Worm (Caenorhabditis elegans) whole organism, L3 larva: ENCODE data around the gene C14A4.12.

ENCODE experiments used
- R02D3.7 ChIP-seq: fragments of 150-350 bp; optimal IDR thresholded peaks from 2 replicates; lab custom pipeline; 2014; ENCODE audit warnings: missing biosample characterization, missing genetic modification characterization
- ZK546.5 ChIP-seq: sonication (generic microtip); optimal IDR thresholded peaks from 2 replicates; lab custom pipeline; 2017; ENCODE audit warnings: missing biosample characterization, missing genetic modification characterization
- ama-1 ChIP-seq: fragments of 150-350 bp; optimal IDR thresholded peaks from 2 replicates; lab custom pipeline; 2018
- ceh-16 ChIP-seq: sonication (generic microtip); optimal IDR thresholded peaks from 2 replicates; lab custom pipeline; 2017; ENCODE audit warnings: missing biosample characterization, missing genetic modification characterization
- ceh-28 ChIP-seq: fragments of 150-350 bp; optimal IDR thresholded peaks from 2 replicates; lab custom pipeline; 2014; ENCODE audit warnings: missing biosample characterization, missing genetic modification reagents, missing genetic modification characterization
- ceh-82 ChIP-seq: fragments of 150-350 bp; optimal IDR thresholded peaks from 2 replicates; lab custom pipeline; 2014; ENCODE audit warnings: missing biosample characterization, missing genetic modification characterization
- ceh-9 ChIP-seq: sonication (generic microtip); optimal IDR thresholded peaks from 2 replicates; lab custom pipeline; 2018; ENCODE audit warnings: missing biosample characterization, missing genetic modification characterization
- daf-12 ChIP-seq: fragments of 150-350 bp; optimal IDR thresholded peaks from 2 replicates; lab custom pipeline; 2014; ENCODE audit warnings: missing biosample characterization, missing genetic modification reagents, missing genetic modification characterization
- elt-1 ChIP-seq: fragments of 150-350 bp; optimal IDR thresholded peaks from 2 replicates; lab custom pipeline; 2014; ENCODE audit warnings: missing biosample characterization, missing genetic modification characterization
- elt-2 ChIP-seq: sonication (generic microtip); optimal IDR thresholded peaks from 2 replicates; lab custom pipeline; 2016; ENCODE audit warnings: missing genetic modification reagents, mild to moderate bottlenecking, missing genetic modification characterization, missing compliant biosample characterization
- elt-3 ChIP-seq, 3 experiments: fragments of 150-350 bp in 1 of 3; sonication (generic microtip) in 2 of 3; optimal IDR thresholded peaks; 2 replicates in 2 of 3; 4 replicates in 1 of 3; lab custom pipeline; 2014 to 2017; ENCODE audit warnings: missing biosample characterization in 3 of 3, missing genetic modification characterization in 3 of 3
- fkh-10 ChIP-seq: sonication (generic microtip); optimal IDR thresholded peaks from 2 replicates; lab custom pipeline; 2017; ENCODE audit warnings: missing biosample characterization, missing genetic modification reagents, missing genetic modification characterization
- fkh-2 ChIP-seq: fragments of 150-350 bp; optimal IDR thresholded peaks from 2 replicates; lab custom pipeline; 2014; ENCODE audit warnings: missing biosample characterization, missing genetic modification reagents, missing genetic modification characterization
- fos-1 ChIP-seq: fragments of 150-350 bp; optimal IDR thresholded peaks from 2 replicates; lab custom pipeline; 2014; ENCODE audit warnings: missing biosample characterization, missing genetic modification characterization
- hmg-11 ChIP-seq: sonication (generic microtip); optimal IDR thresholded peaks from 2 replicates; lab custom pipeline; 2016; ENCODE audit warnings: missing genetic modification characterization, missing compliant biosample characterization
- lin-15B ChIP-seq: fragments of 150-350 bp; optimal IDR thresholded peaks from 2 replicates; lab custom pipeline; 2014; ENCODE audit warnings: missing biosample characterization, missing genetic modification characterization
- lin-39 ChIP-seq: fragments of 150-350 bp; optimal IDR thresholded peaks from 2 replicates; lab custom pipeline; 2018; ENCODE audit warnings: missing biosample characterization, missing genetic modification reagents, missing genetic modification characterization
- mdl-1 ChIP-seq: fragments of 150-350 bp; optimal IDR thresholded peaks from 2 replicates; lab custom pipeline; 2014; ENCODE audit warnings: missing biosample characterization, missing genetic modification characterization
- nhr-12 ChIP-seq: fragments of 150-350 bp; optimal IDR thresholded peaks from 2 replicates; lab custom pipeline; 2014; ENCODE audit warnings: missing biosample characterization, missing genetic modification characterization
- nhr-25 ChIP-seq: sonication (generic microtip); optimal IDR thresholded peaks from 2 replicates; lab custom pipeline; 2017; ENCODE audit warnings: missing biosample characterization, missing genetic modification characterization
- nhr-28 ChIP-seq: fragments of 150-350 bp; optimal IDR thresholded peaks from 2 replicates; lab custom pipeline; 2014; ENCODE audit warnings: missing biosample characterization, missing genetic modification characterization
- nhr-43 ChIP-seq: sonication (generic microtip); optimal IDR thresholded peaks from 2 replicates; lab custom pipeline; 2016; ENCODE audit warnings: mild to moderate bottlenecking, missing genetic modification characterization, missing compliant biosample characterization; ENCODE audit not compliant: poor library complexity, severe bottlenecking
- nhr-67 ChIP-seq: fragments of 150-350 bp; optimal IDR thresholded peaks from 2 replicates; lab custom pipeline; 2014; ENCODE audit warnings: missing biosample characterization, missing genetic modification characterization
- nhr-76 ChIP-seq: fragments of 150-350 bp; sonication (generic microtip); optimal IDR thresholded peaks from 5 replicates; lab custom pipeline; 2014; ENCODE audit warnings: missing biosample characterization, missing genetic modification characterization
- nhr-77 ChIP-seq: fragments of 150-350 bp; optimal IDR thresholded peaks from 2 replicates; lab custom pipeline; 2014; ENCODE audit warnings: missing biosample characterization, missing genetic modification characterization
- pqm-1 ChIP-seq: fragments of 150-350 bp; optimal IDR thresholded peaks from 2 replicates; lab custom pipeline; 2017; ENCODE audit warnings: missing biosample characterization, missing genetic modification characterization, inconsistent platforms
- skn-1 ChIP-seq: fragments of 150-350 bp; optimal IDR thresholded peaks from 2 replicates; lab custom pipeline; 2014; ENCODE audit warnings: missing biosample characterization, missing genetic modification characterization
- tbx-2 ChIP-seq: sonication (generic microtip); optimal IDR thresholded peaks from 2 replicates; lab custom pipeline; 2016; ENCODE audit warnings: mild to moderate bottlenecking, missing genetic modification characterization, missing compliant biosample characterization
- unc-62 ChIP-seq: fragments of 150-350 bp; sonication (generic microtip); optimal IDR thresholded peaks from 4 replicates; lab custom pipeline; 2014; ENCODE audit warnings: missing biosample characterization, missing genetic modification reagents, missing genetic modification characterization
- zag-1 ChIP-seq: fragments of 150-350 bp; optimal IDR thresholded peaks from 2 replicates; lab custom pipeline; 2014; ENCODE audit warnings: missing biosample characterization, missing genetic modification characterization
- ztf-11 ChIP-seq: fragments of 150-350 bp; optimal IDR thresholded peaks from 2 replicates; lab custom pipeline; 2014; ENCODE audit warnings: missing biosample characterization, missing genetic modification characterization
- ztf-4 ChIP-seq: fragments of 150-350 bp; optimal IDR thresholded peaks from 2 replicates; lab custom pipeline; 2014; ENCODE audit warnings: missing biosample characterization, missing genetic modification characterization

C14A4.12 gene

ce11 chrII:10578843-10579430 is 33.9 kb upstream of the C14A4.12 start, which contains the start of gene rpb-6:
TSS of gene rpb-6 (plus strand) at chrII:10579380.
- peak; percentile 66 for TF ChIP-seq R02D3.7 (tag; lab: Kevin White, UChicago)
- TF ChIP-seq nhr-12 (tag; lab: Kevin White, UChicago): no peak
- peak; percentile 10 for TF ChIP-seq nhr-25 (tag; lab: Kevin White, UChicago)
- TF ChIP-seq lin-15B (tag; lab: Kevin White, UChicago): peak; percentile 39
- no peak for TF ChIP-seq daf-12 (tag; lab: Kevin White, UChicago)

- TF ChIP-seq skn-1 (tag; lab: Kevin White, UChicago) (no peak), ZK546.5 (tag; lab: Kevin White, UChicago) (no peak), ceh-16 (tag; lab: Kevin White, UChicago) (no peak), ceh-28 (tag; lab: Kevin White, UChicago) (no peak), ztf-11 (tag; lab: Kevin White, UChicago) (no peak), nhr-67 (tag; lab: Kevin White, UChicago) (no peak)
These were observed 33.2 kb upstream of the C14A4.12 start, which contains the start of gene dohh-1 for ce11 chrII:10579655-10580054. TSS of gene dohh-1 (plus strand) at chrII:10579955.

- TF ChIP-seq ZK546.5 (tag; lab: Kevin White, UChicago) (no peak), ceh-82 (tag; lab: Kevin White, UChicago) (no peak), nhr-28 (tag; lab: Kevin White, UChicago) (no peak), nhr-67 (tag; lab: Kevin White, UChicago) (no peak), mdl-1 (tag; lab: Kevin White, UChicago) (no peak)
These were observed 32.0 kb upstream of the C14A4.12 start, which contains the start of gene dap-3 for ce11 chrII:10580833-10581232. TSS of gene dap-3 (plus strand) at chrII:10581133.

ce11 chrII:10582318-10582717 is 30.5 kb upstream of the C14A4.12 start, which contains the start of gene mrps-22:
TSS of gene mrps-22 (plus strand) at chrII:10582618.
- no peak for TF ChIP-seq nhr-77 (tag; lab: Kevin White, UChicago)

ce11 chrII:10584036-10584435 is 28.8 kb upstream of the C14A4.12 start, which contains the start of gene algn-9:
TSS of gene algn-9 (plus strand) at chrII:10584336.
- no peak for TF ChIP-seq fos-1 (tag; lab: Kevin White, UChicago)
- no peak for TF ChIP-seq ztf-4 (tag; lab: Kevin White, UChicago)
- no peak for TF ChIP-seq elt-3 (tag; optimal IDR thresholded peaks at IDR 0.05; lab: Kevin White, UChicago)
- no peak for TF ChIP-seq lin-39 (tag; lab: Kevin White, UChicago)

- TF ChIP-seq hmg-11 (tag; lab: Kevin White, UChicago) (no peak), elt-2 (tag; lab: Kevin White, UChicago) (no peak), ceh-16 (tag; lab: Kevin White, UChicago) (no peak), nhr-25 (tag; lab: Kevin White, UChicago) (no peak), skn-1 (tag; lab: Kevin White, UChicago) (no peak), R02D3.7 (tag; lab: Kevin White, UChicago) (no peak), ceh-9 (tag; lab: Kevin White, UChicago) (no peak), fkh-2 (no peak), ama-1 (lab: Kevin White, UChicago) (no peak), ztf-4 (tag; lab: Kevin White, UChicago) (no peak), nhr-76 (tag; lab: Kevin White, UChicago) (no peak), tbx-2 (tag; lab: Kevin White, UChicago) (no peak), fkh-10 (GFP tag; lab: Kevin White, UChicago) (no peak), elt-1 (tag; lab: Kevin White, UChicago) (no peak)
These were observed 25.1 kb upstream of the C14A4.12 start, which contains the start of gene crn-3 for ce11 chrII:10587742-10588141. TSS of gene crn-3 (plus strand) at chrII:10588042.

- TF ChIP-seq nhr-76 (tag; lab: Kevin White, UChicago) (no peak), unc-62 (GFP tag; lab: Kevin White, UChicago) (no peak), ztf-11 (tag; lab: Kevin White, UChicago) (no peak), zag-1 (no peak), nhr-12 (tag; lab: Kevin White, UChicago) (no peak), elt-1 (tag; lab: Kevin White, UChicago) (no peak), ZK546.5 (tag; lab: Kevin White, UChicago) (no peak), nhr-25 (tag; lab: Kevin White, UChicago) (no peak), nhr-43 (tag; lab: Kevin White, UChicago) (no peak), lin-39 (tag; lab: Kevin White, UChicago) (no peak), elt-2 (tag; lab: Kevin White, UChicago) (no peak), lin-15B (tag; lab: Kevin White, UChicago) (no peak), R02D3.7 (tag; lab: Kevin White, UChicago) (no peak), hmg-11 (tag; lab: Kevin White, UChicago) (no peak), nhr-28 (tag; lab: Kevin White, UChicago) (no peak), ceh-28 (tag; lab: Kevin White, UChicago) (no peak), nhr-67 (tag; lab: Kevin White, UChicago) (no peak), tbx-2 (tag; lab: Kevin White, UChicago) (no peak), pqm-1 (tag; lab: Kevin White, UChicago) (no peak)
These were observed 20.4 kb upstream of the C14A4.12 start, which contains the start of gene crn-5 for ce11 chrII:10592452-10592851. TSS of gene crn-5 (plus strand) at chrII:10592752.
